Fruit fly (Drosophila melanogaster): Measurements from ENCODE around the gene RacGAP84C.

DNA sequence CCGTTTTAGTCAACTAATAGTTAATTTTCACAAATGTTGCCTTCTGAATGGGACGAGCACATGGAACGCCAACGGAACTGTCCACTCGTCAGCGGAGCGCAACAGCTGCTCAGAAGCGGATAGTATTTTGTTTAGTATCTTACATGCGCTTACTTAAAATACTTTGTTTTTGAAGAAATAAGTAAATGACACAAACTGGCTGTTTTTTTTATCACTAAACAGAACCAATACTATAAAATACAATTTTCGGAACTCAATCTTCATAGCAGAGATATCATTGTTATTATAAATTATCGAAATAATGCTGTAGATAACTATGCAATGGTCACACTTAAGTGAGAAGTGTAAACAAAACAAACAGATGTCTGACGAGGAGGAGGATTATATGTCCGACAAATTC, 38.9 kb upstream of the RacGAP84C start, which contains the start of the genes Noc3 and CG10053:
- no peak for TF ChIP-seq Pif1B (GFP tag; optimal IDR thresholded peaks at IDR 0.05)
- no peak for TF ChIP-seq CG9948 (tag; optimal IDR thresholded peaks at IDR 0.05)
- TF ChIP-seq CG34367 (tag; optimal IDR thresholded peaks at IDR 0.05), result no peak
- no peak for TF ChIP-seq CG15710 (tag; optimal IDR thresholded peaks at IDR 0.05)
- no peak for TF ChIP-seq Ets98B (GFP tag; IDR thresholded peaks at IDR 0.05)
- no peak for TF ChIP-seq CG13204 (GFP tag; optimal IDR thresholded peaks at IDR 0.05)
- no peak for TF ChIP-seq CG14655 (GFP tag; optimal IDR thresholded peaks at IDR 0.05)
- no peak for TF ChIP-seq Snoo (tag; optimal IDR thresholded peaks at IDR 0.05)
- TF ChIP-seq CG12605 (GFP tag; IDR thresholded peaks at IDR 0.05), result no peak
- no peak for TF ChIP-seq D1 (tag; optimal IDR thresholded peaks at IDR 0.05)

All from whole organism, pupa.